Fruit fly (Drosophila melanogaster) whole organism, embryonic: ENCODE results near the gene Orct2.

Experiments
- ATbp ChIP-seq: fragments of 200-800 bp; sonication (Bioruptor generic); optimal IDR thresholded peaks from 2 replicates; lab custom pipeline; 2017; ENCODE audit warnings: missing biosample characterization, mild to moderate bottlenecking, missing genetic modification characterization, missing genetic modification reagents
- Adf1 ChIP-seq: fragments of 200-800 bp; sonication (Bioruptor generic); IDR thresholded peaks from 2 replicates; pipeline ENCODE4 v1.3.6; 2022; ENCODE audit warnings: missing biosample characterization, missing genetic modification characterization
- B-H2 ChIP-seq: fragments of 200-800 bp; sonication (Bioruptor generic); optimal IDR thresholded peaks from 2 replicates; lab custom pipeline; 2018; ENCODE audit warnings: missing biosample characterization, mild to moderate bottlenecking, missing genetic modification characterization
- CG10431 ChIP-seq: fragments of 200-800 bp; sonication (Bioruptor generic); optimal IDR thresholded peaks from 3 replicates; lab custom pipeline; 2018; ENCODE audit warnings: missing biosample characterization, mild to moderate bottlenecking, missing genetic modification characterization
- CG12155 ChIP-seq: fragments of 200-800 bp; sonication (Bioruptor generic); optimal IDR thresholded peaks from 3 replicates; lab custom pipeline; 2016; ENCODE audit warnings: missing biosample characterization, missing genetic modification characterization
- CG12769 ChIP-seq: fragments of 200-800 bp; sonication (Bioruptor generic); optimal IDR thresholded peaks from 2 replicates; lab custom pipeline; 2019; ENCODE audit warnings: missing biosample characterization, mild to moderate bottlenecking, missing genetic modification characterization, moderate library complexity
- CG13775 ChIP-seq: fragments of 200-800 bp; sonication (Bioruptor generic); optimal IDR thresholded peaks from 3 replicates; lab custom pipeline; 2017; ENCODE audit warnings: missing biosample characterization, mild to moderate bottlenecking, missing genetic modification characterization
- CG15479 ChIP-seq: fragments of 200-800 bp; sonication (Bioruptor generic); optimal IDR thresholded peaks from 3 replicates; lab custom pipeline; 2019; ENCODE audit warnings: missing biosample characterization, mild to moderate bottlenecking, missing genetic modification characterization, moderate library complexity
- CG17186 ChIP-seq: fragments of 200-800 bp; sonication (Bioruptor generic); optimal IDR thresholded peaks from 3 replicates; lab custom pipeline; 2017; ENCODE audit warnings: missing biosample characterization, missing genetic modification reagents, missing genetic modification characterization
- CG17385 ChIP-seq: fragments of 200-800 bp; sonication (Bioruptor generic); optimal IDR thresholded peaks from 3 replicates; lab custom pipeline; 2018; ENCODE audit warnings: missing biosample characterization, mild to moderate bottlenecking, missing genetic modification characterization
- CG31388 ChIP-seq: fragments of 200-800 bp; sonication (Bioruptor generic); optimal IDR thresholded peaks from 2 replicates; lab custom pipeline; 2016; ENCODE audit warnings: missing biosample characterization, missing genetic modification characterization
- CG31441 ChIP-seq: fragments of 200-800 bp; sonication (Bioruptor generic); IDR thresholded peaks from 2 replicates; pipeline ENCODE4 v1.3.6; 2022; ENCODE audit warnings: missing biosample characterization, missing genetic modification characterization
- CG33213 ChIP-seq: fragments of 200-800 bp; sonication (Bioruptor generic); optimal IDR thresholded peaks from 3 replicates; lab custom pipeline; 2016; ENCODE audit warnings: missing biosample characterization, missing genetic modification characterization
- CG3407 ChIP-seq: fragments of 200-800 bp; sonication (Bioruptor generic); optimal IDR thresholded peaks from 2 replicates; lab custom pipeline; 2018; ENCODE audit warnings: missing biosample characterization, mild to moderate bottlenecking, missing genetic modification characterization
- CG6683 ChIP-seq: fragments of 200-800 bp; sonication (Bioruptor generic); optimal IDR thresholded peaks from 2 replicates; lab custom pipeline; 2017; ENCODE audit warnings: missing biosample characterization, mild to moderate bottlenecking, missing genetic modification characterization, missing genetic modification reagents
- CG6813 ChIP-seq: fragments of 200-800 bp; sonication (Bioruptor generic); optimal IDR thresholded peaks from 2 replicates; lab custom pipeline; 2017; ENCODE audit warnings: missing biosample characterization, missing genetic modification characterization, mild to moderate bottlenecking, moderate library complexity, missing genetic modification reagents
- CG9609 ChIP-seq: fragments of 200-800 bp; sonication (Bioruptor generic); optimal IDR thresholded peaks from 3 replicates; lab custom pipeline; 2016; ENCODE audit warnings: missing biosample characterization, missing genetic modification characterization
- CG9817 ChIP-seq: fragments of 200-800 bp; sonication (Bioruptor generic); optimal IDR thresholded peaks from 2 replicates; lab custom pipeline; 2018; ENCODE audit warnings: missing biosample characterization, mild to moderate bottlenecking, missing genetic modification characterization, moderate library complexity
- CTCF ChIP-seq: fragments of 200-800 bp; sonication (Bioruptor generic); optimal IDR thresholded peaks from 2 replicates; lab custom pipeline; 2017; ENCODE audit warnings: missing biosample characterization, mild to moderate bottlenecking, missing genetic modification characterization, moderate library complexity
- D19B ChIP-seq: fragments of 200-800 bp; sonication (Bioruptor generic); optimal IDR thresholded peaks from 2 replicates; lab custom pipeline; 2017; ENCODE audit warnings: missing biosample characterization, mild to moderate bottlenecking, missing genetic modification characterization
- Dbx ChIP-seq: fragments of 200-800 bp; sonication (Bioruptor generic); IDR thresholded peaks from 3 replicates; pipeline ENCODE4 v1.3.6; 2022; ENCODE audit warnings: missing biosample characterization, missing genetic modification characterization
- Hr3 ChIP-seq: fragments of 200-800 bp; sonication (Bioruptor generic); optimal IDR thresholded peaks from 3 replicates; lab custom pipeline; 2016; ENCODE audit warnings: missing biosample characterization, missing genetic modification characterization
- Hr39 ChIP-seq: fragments of >200 bp; optimal IDR thresholded peaks from 2 replicates; lab custom pipeline; 2017
- Jarid2 ChIP-seq: fragments of 200-800 bp; sonication (Bioruptor generic); optimal IDR thresholded peaks from 3 replicates; lab custom pipeline; 2017; ENCODE audit warnings: mild to moderate bottlenecking, missing biosample characterization, missing genetic modification reagents, missing genetic modification characterization
- Lpt ChIP-seq: fragments of >200 bp; optimal IDR thresholded peaks from 2 replicates; lab custom pipeline; 2018; ENCODE audit warnings: missing biosample characterization, missing genetic modification characterization
- NFAT ChIP-seq: fragments of 200-800 bp; sonication (Bioruptor generic); IDR thresholded peaks from 2 replicates; pipeline ENCODE4 v1.3.6; 2022; ENCODE audit warnings: missing biosample characterization, missing genetic modification characterization
- Nf-YB ChIP-seq: fragments of 200-800 bp; sonication (Bioruptor generic); optimal IDR thresholded peaks from 3 replicates; lab custom pipeline; 2019; ENCODE audit warnings: missing biosample characterization, mild to moderate bottlenecking, missing genetic modification characterization, moderate library complexity
- Nf-YC ChIP-seq: fragments of 200-800 bp; optimal IDR thresholded peaks from 3 replicates; lab custom pipeline; 2019; ENCODE audit warnings: missing biosample characterization, mild to moderate bottlenecking, missing genetic modification characterization, moderate library complexity
- NfI ChIP-seq: fragments of 200-800 bp; sonication (Bioruptor generic); optimal IDR thresholded peaks from 3 replicates; lab custom pipeline; 2018; ENCODE audit warnings: missing biosample characterization, mild to moderate bottlenecking, missing genetic modification characterization, moderate library complexity
- Oaz ChIP-seq: fragments of 200-800 bp; sonication (Bioruptor generic); IDR thresholded peaks from 2 replicates; pipeline ENCODE4 v1.3.6; 2022; ENCODE audit warnings: missing biosample characterization, missing genetic modification characterization
- Six4 ChIP-seq: fragments of 200-800 bp; sonication (Bioruptor generic); optimal IDR thresholded peaks from 2 replicates; lab custom pipeline; 2016; ENCODE audit warnings: missing biosample characterization, missing genetic modification characterization
- Sox100B ChIP-seq: fragments of 200-800 bp; sonication (Bioruptor generic); optimal IDR thresholded peaks from 3 replicates; lab custom pipeline; 2018; ENCODE audit warnings: missing biosample characterization, mild to moderate bottlenecking, missing genetic modification characterization
- ash1 ChIP-seq: fragments of 200-800 bp; sonication (Bioruptor generic); optimal IDR thresholded peaks from 2 replicates; lab custom pipeline; 2018; ENCODE audit warnings: missing biosample characterization, mild to moderate bottlenecking, missing genetic modification characterization
- chn ChIP-seq: fragments of 200-800 bp; sonication (Bioruptor generic); optimal IDR thresholded peaks from 2 replicates; lab custom pipeline; 2016; ENCODE audit warnings: missing biosample characterization, missing genetic modification characterization
- dm ChIP-seq: fragments of 200-800 bp; sonication (Bioruptor generic); optimal IDR thresholded peaks from 3 replicates; lab custom pipeline; 2016; ENCODE audit warnings: missing biosample characterization, missing genetic modification characterization
- dpn ChIP-seq, 2 experiments: fragments of 200-800 bp; sonication (Bioruptor generic); optimal IDR thresholded peaks; 3 replicates each; lab custom pipeline; 2016; ENCODE audit warnings: missing biosample characterization in 2 of 2, missing genetic modification characterization in 2 of 2
- en ChIP-seq: fragments of 200-800 bp; sonication (Bioruptor generic); optimal IDR thresholded peaks from 2 replicates; lab custom pipeline; 2016; ENCODE audit warnings: missing biosample characterization, missing genetic modification characterization
- ewg ChIP-seq: fragments of 200-800 bp; sonication (Bioruptor generic); optimal IDR thresholded peaks from 3 replicates; lab custom pipeline; 2017; ENCODE audit warnings: mild to moderate bottlenecking, missing biosample characterization, missing genetic modification reagents, missing genetic modification characterization
- eyg ChIP-seq: fragments of 200-800 bp; sonication (Bioruptor generic); optimal IDR thresholded peaks from 3 replicates; lab custom pipeline; 2016; ENCODE audit warnings: missing biosample characterization, missing genetic modification characterization
- fu2 ChIP-seq: fragments of 200-800 bp; sonication (Bioruptor generic); optimal IDR thresholded peaks from 2 replicates; lab custom pipeline; 2016; ENCODE audit warnings: missing biosample characterization, missing genetic modification characterization
- gsb ChIP-seq: fragments of 200-800 bp; sonication (Bioruptor generic); IDR thresholded peaks from 2 replicates; pipeline ENCODE4 v1.3.6; 2022; ENCODE audit warnings: missing biosample characterization, missing genetic modification characterization
- ham ChIP-seq: fragments of 200-800 bp; sonication (Bioruptor generic); IDR thresholded peaks from 2 replicates; pipeline ENCODE4 v1.3.6; 2022; ENCODE audit warnings: missing biosample characterization, missing genetic modification characterization
- jigr1 ChIP-seq: fragments of 200-800 bp; sonication (Bioruptor generic); IDR thresholded peaks from 3 replicates; pipeline ENCODE4 v1.3.6; 2022; ENCODE audit warnings: missing biosample characterization, missing genetic modification characterization
- jing ChIP-seq: fragments of 200-800 bp; sonication (Bioruptor generic); optimal IDR thresholded peaks from 2 replicates; lab custom pipeline; 2018; ENCODE audit warnings: missing biosample characterization, mild to moderate bottlenecking, missing genetic modification characterization
- kay ChIP-seq: fragments of 200-800 bp; sonication (Bioruptor generic); optimal IDR thresholded peaks from 2 replicates; lab custom pipeline; 2016; ENCODE audit warnings: missing biosample characterization, missing genetic modification characterization
- ken ChIP-seq: fragments of 200-800 bp; sonication (Bioruptor generic); IDR thresholded peaks from 3 replicates; pipeline ENCODE4 v1.3.6; 2022; ENCODE audit warnings: missing biosample characterization, missing genetic modification characterization
- lmd ChIP-seq: fragments of 200-800 bp; sonication (Bioruptor generic); IDR thresholded peaks from 2 replicates; pipeline ENCODE4 v1.3.6; 2022; ENCODE audit warnings: missing biosample characterization, missing genetic modification characterization
- mirr ChIP-seq: fragments of 200-800 bp; sonication (Bioruptor generic); optimal IDR thresholded peaks from 3 replicates; lab custom pipeline; 2018; ENCODE audit warnings: missing biosample characterization, mild to moderate bottlenecking, missing genetic modification characterization
- nom ChIP-seq: fragments of 200-800 bp; sonication (Bioruptor generic); optimal IDR thresholded peaks from 2 replicates; lab custom pipeline; 2017; ENCODE audit warnings: missing biosample characterization, missing genetic modification characterization, mild to moderate bottlenecking, moderate library complexity, missing genetic modification reagents
- seq ChIP-seq: fragments of 200-800 bp; sonication (Bioruptor generic); IDR thresholded peaks from 2 replicates; pipeline ENCODE4 v1.3.6; 2022; ENCODE audit warnings: missing biosample characterization, missing genetic modification characterization
- shn ChIP-seq: fragments of 200-800 bp; sonication (Bioruptor generic); optimal IDR thresholded peaks from 3 replicates; lab custom pipeline; 2016; ENCODE audit warnings: missing biosample characterization, missing genetic modification characterization
- unc-4 ChIP-seq: fragments of 200-800 bp; sonication (Bioruptor generic); IDR thresholded peaks from 2 replicates; pipeline ENCODE4 v1.3.6; 2022; ENCODE audit warnings: missing biosample characterization, missing genetic modification characterization; ENCODE audit not compliant: partially characterized antibody
- zen ChIP-seq: fragments of 200-800 bp; sonication (Bioruptor generic); optimal IDR thresholded peaks from 3 replicates; lab custom pipeline; 2018; ENCODE audit warnings: missing biosample characterization, mild to moderate bottlenecking, missing genetic modification characterization, moderate library complexity

The Orct2 gene

DNA sequence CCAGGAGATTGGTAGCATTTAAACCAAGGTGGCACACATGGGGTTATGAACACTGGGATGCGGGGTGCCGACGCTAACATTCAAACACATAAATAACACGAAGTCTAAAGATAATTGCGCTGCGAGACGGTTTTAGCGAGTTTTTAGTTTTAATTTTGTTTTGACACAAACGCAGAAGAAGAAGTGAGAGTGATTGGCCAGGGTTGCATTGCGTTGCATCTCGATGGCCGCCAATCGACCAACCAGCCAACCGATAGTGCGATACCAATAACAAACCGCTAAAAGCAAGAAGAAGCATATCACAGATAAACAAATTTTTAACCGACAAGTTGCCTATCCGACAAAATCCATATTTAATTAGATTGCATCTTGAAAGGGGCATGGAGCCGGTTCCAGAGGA is 46.1 kb upstream of the Orct2 start, which contains the start of the genes Spps and CG13609 (continued):
- TF ChIP-seq Six4 (GFP tag; lab: Kevin White, UChicago) (no peak), dm (GFP tag; lab: Kevin White, UChicago) (peak; percentile 14), CG31388 (no peak), Dbx (GFP tag; lab: Robert Waterston, UW) (0 out of 3 replicates have a peak, but pooled peaks have one; percentile 53), ATbp (GFP tag; lab: Kevin White, UChicago) (no peak), dpn (GFP tag; optimal IDR thresholded peaks at IDR 0.05; lab: Kevin White, UChicago) (peak in 1 of 2 experiments; percentile 38), Adf1 (no peak), CG33213 (GFP tag; lab: Kevin White, UChicago) (no peak), CTCF (GFP tag; lab: Kevin White, UChicago) (no peak), ewg (peak; percentile 11), zen (tag; lab: Kevin White, UChicago) (no peak), CG31441 (GFP tag; lab: Robert Waterston, UW) (no peak), Hr3 (GFP tag; lab: Kevin White, UChicago) (no peak), kay (no peak), CG12155 (no peak), Nf-YB (GFP tag; lab: Kevin White, UChicago) (no peak), NFAT (no peak), en (no peak), eyg (GFP tag; lab: Kevin White, UChicago) (no peak), jigr1 (GFP tag; lab: Robert Waterston, UW) (no peak), Nf-YC (tag; lab: Kevin White, UChicago) (no peak), CG13775 (GFP tag; lab: Kevin White, UChicago) (peak; percentile 21), ash1 (no peak), CG9817 (tag; lab: Kevin White, UChicago) (no peak), Lpt (GFP tag; lab: Kevin White, UChicago) (no peak), jing (GFP tag; lab: Kevin White, UChicago) (no peak), gsb (GFP tag; lab: Robert Waterston, UW) (no peak), nom (GFP tag; lab: Kevin White, UChicago) (peak; percentile 10), CG15479 (GFP tag; lab: Kevin White, UChicago) (no peak), Oaz (GFP tag; lab: Robert Waterston, UW) (no peak), B-H2 (GFP tag; lab: Kevin White, UChicago) (peak; percentile 59), CG12769 (tag; lab: Kevin White, UChicago) (no peak), shn (GFP tag; lab: Kevin White, UChicago) (no peak), CG6813 (GFP tag; lab: Kevin White, UChicago) (no peak), chn (GFP tag; lab: Kevin White, UChicago) (no peak), Jarid2 (no peak), CG17186 (GFP tag; lab: Kevin White, UChicago) (peak; percentile 67), ken (GFP tag; lab: Robert Waterston, UW) (no peak), unc-4 (peak; percentile 83), mirr (no peak), fu2 (GFP tag; lab: Kevin White, UChicago) (no peak), lmd (GFP tag; lab: Robert Waterston, UW) (no peak), CG6683 (no peak), seq (GFP tag; lab: Robert Waterston, UW) (no peak), ham (GFP tag; lab: Robert Waterston, UW) (no peak), D19B (GFP tag; lab: Kevin White, UChicago) (no peak), CG17385 (peak; percentile 100), Hr39 (no peak), Sox100B (GFP tag; lab: Kevin White, UChicago) (no peak), CG9609 (GFP tag; lab: Kevin White, UChicago) (peak; percentile 3), CG3407 (GFP tag; lab: Kevin White, UChicago) (no peak), NfI (GFP tag; lab: Kevin White, UChicago) (peak; percentile 27), CG10431 (GFP tag; lab: Kevin White, UChicago) (peak; percentile 46)
